Worm (Caenorhabditis elegans) whole organism, mixed stage, embryonic: ENCODE measurements around the gene C03A7.2.

Experiments used
- elt-1 ChIP-seq: sonication (generic microtip); optimal IDR thresholded peaks from 2 replicates; lab custom pipeline; 2017; ENCODE audit warnings: missing genetic modification characterization, mild to moderate bottlenecking, missing compliant biosample characterization, antibody characterized with exemption, moderate library complexity, borderline replicate concordance; ENCODE audit not compliant: insufficient read depth
- lsy-2 ChIP-seq: fragments of 150-350 bp; optimal IDR thresholded peaks from 2 replicates; lab custom pipeline; 2014; ENCODE audit warnings: missing biosample characterization, missing genetic modification characterization
- snpc-4 ChIP-seq: fragments of 150-350 bp; optimal IDR thresholded peaks from 2 replicates; lab custom pipeline; 2014; ENCODE audit warnings: missing biosample characterization, missing genetic modification characterization
- unc-39 ChIP-seq: fragments of 150-350 bp; optimal IDR thresholded peaks from 2 replicates; lab custom pipeline; 2014; ENCODE audit warnings: missing biosample characterization, missing genetic modification characterization

ce11 chrV:5143785-5144184 is 37.9 kb upstream of the C03A7.2 start, which contains the start of gene srh-129:
- TF ChIP-seq lsy-2 (tag; lab: Kevin White, UChicago): no peak
- no peak for TF ChIP-seq unc-39
- TF ChIP-seq snpc-4 (tag; lab: Kevin White, UChicago): no peak
- no peak for TF ChIP-seq elt-1 (tag; lab: Kevin White, UChicago)
